Fruit fly (Drosophila melanogaster): ENCODE results near the gene CG14572.

DNA sequence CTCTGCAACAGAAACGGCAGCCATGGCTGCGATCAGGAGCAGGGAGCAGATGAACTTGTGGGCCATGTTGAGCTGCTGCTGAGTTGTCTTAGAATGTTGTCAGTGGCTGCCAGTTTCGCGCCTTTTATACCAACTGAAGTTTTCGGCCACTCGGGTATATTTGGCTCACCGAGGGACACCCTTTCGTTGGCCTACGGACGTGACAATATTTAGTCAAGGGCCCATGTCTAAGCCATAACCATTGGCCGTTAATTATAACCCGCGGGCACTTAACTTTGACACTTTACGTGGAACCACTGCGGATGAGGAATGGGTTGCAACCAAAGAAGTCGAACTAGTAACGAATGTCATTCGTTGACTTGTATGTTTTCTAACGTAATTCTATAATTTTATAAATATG lies 7.9 kb upstream of the CG14572 start, which contains the start of gene CG14568:
- TF ChIP-seq N (GFP tag; optimal IDR thresholded peaks at IDR 0.05) (no peak), lola (GFP tag; optimal IDR thresholded peaks at IDR 0.05) (no peak), rgr (GFP tag; optimal IDR thresholded peaks at IDR 0.05) (no peak)

All from whole organism, wandering third instar larva.